Fruit fly (Drosophila melanogaster) whole organism, prepupa: Measurements from ENCODE around the gene Pss.

Experiments
- Blimp-1 ChIP-seq: fragments of 200-800 bp; sonication (Bioruptor generic); optimal IDR thresholded peaks from 3 replicates; lab custom pipeline; 2017; ENCODE audit warnings: missing biosample characterization, missing genetic modification characterization, mild to moderate bottlenecking, moderate library complexity, missing genetic modification reagents
- CG10631 ChIP-seq: fragments of 200-800 bp; sonication (Bioruptor generic); optimal IDR thresholded peaks from 2 replicates; lab custom pipeline; 2016; ENCODE audit warnings: missing biosample characterization, missing genetic modification characterization
- CG10669 ChIP-seq: fragments of 200-800 bp; sonication (Bioruptor generic); optimal IDR thresholded peaks from 3 replicates; lab custom pipeline; 2018; ENCODE audit warnings: missing biosample characterization, mild to moderate bottlenecking, missing genetic modification characterization, moderate library complexity
- CG11294 ChIP-seq: fragments of 200-800 bp; sonication (Bioruptor generic); IDR thresholded peaks from 2 replicates; pipeline ENCODE4 v1.3.6; 2022; ENCODE audit warnings: missing biosample characterization, missing genetic modification characterization
- CG11762 ChIP-seq: fragments of 200-800 bp; sonication (Bioruptor generic); optimal IDR thresholded peaks from 3 replicates; lab custom pipeline; 2016; ENCODE audit warnings: missing biosample characterization, missing genetic modification characterization; ENCODE audit not compliant: insufficient read depth
- CG1621 ChIP-seq: fragments of 200-800 bp; sonication (Bioruptor generic); optimal IDR thresholded peaks from 3 replicates; lab custom pipeline; 2018; ENCODE audit warnings: missing biosample characterization, mild to moderate bottlenecking, missing genetic modification characterization
- CG16779 ChIP-seq: fragments of 200-800 bp; sonication (Bioruptor generic); optimal IDR thresholded peaks from 3 replicates; lab custom pipeline; 2017; ENCODE audit warnings: missing biosample characterization, mild to moderate bottlenecking, missing genetic modification characterization
- CG31627 ChIP-seq: fragments of 200-800 bp; sonication (Bioruptor generic); optimal IDR thresholded peaks from 3 replicates; lab custom pipeline; 2016; ENCODE audit warnings: missing biosample characterization, missing genetic modification characterization
- CG32006 ChIP-seq: fragments of 200-800 bp; sonication (Bioruptor generic); optimal IDR thresholded peaks from 3 replicates; lab custom pipeline; 2017; ENCODE audit warnings: missing biosample characterization, mild to moderate bottlenecking, missing genetic modification characterization
- CG34406 ChIP-seq: fragments of 200-800 bp; sonication (Bioruptor generic); optimal IDR thresholded peaks from 3 replicates; lab custom pipeline; 2016; ENCODE audit warnings: missing biosample characterization, missing genetic modification characterization
- CG3919 ChIP-seq: fragments of 200-800 bp; sonication (Bioruptor generic); optimal IDR thresholded peaks from 3 replicates; lab custom pipeline; 2016; ENCODE audit warnings: missing biosample characterization, missing genetic modification characterization
- CG6163 ChIP-seq: fragments of 200-800 bp; sonication (Bioruptor generic); IDR thresholded peaks from 3 replicates; pipeline ENCODE4 v1.3.6; 2022; ENCODE audit warnings: missing biosample characterization, missing genetic modification characterization
- CG6276 ChIP-seq: fragments of 200-800 bp; sonication (Bioruptor generic); optimal IDR thresholded peaks from 2 replicates; lab custom pipeline; 2017; ENCODE audit warnings: missing biosample characterization, mild to moderate bottlenecking, missing genetic modification characterization
- CG6792 ChIP-seq: fragments of 200-800 bp; sonication (Bioruptor generic); optimal IDR thresholded peaks from 3 replicates; lab custom pipeline; 2016; ENCODE audit warnings: missing biosample characterization, missing genetic modification characterization
- CG7368 ChIP-seq: fragments of 200-800 bp; sonication (Bioruptor generic); optimal IDR thresholded peaks from 3 replicates; lab custom pipeline; 2016; ENCODE audit warnings: missing biosample characterization, missing genetic modification characterization
- CG8319 ChIP-seq: fragments of 200-800 bp; sonication (Bioruptor generic); optimal IDR thresholded peaks from 3 replicates; lab custom pipeline; 2016; ENCODE audit warnings: missing biosample characterization, missing genetic modification characterization
- CG8632 ChIP-seq: fragments of 200-800 bp; sonication (Bioruptor generic); optimal IDR thresholded peaks from 3 replicates; lab custom pipeline; 2016; ENCODE audit warnings: missing biosample characterization, missing genetic modification characterization
- CG9139 ChIP-seq: fragments of 200-800 bp; sonication (Bioruptor generic); optimal IDR thresholded peaks from 3 replicates; lab custom pipeline; 2017; ENCODE audit warnings: missing biosample characterization, mild to moderate bottlenecking, missing genetic modification characterization
- Eip75B ChIP-seq: fragments of 200-800 bp; sonication (Bioruptor generic); optimal IDR thresholded peaks from 3 replicates; lab custom pipeline; 2016; ENCODE audit warnings: missing biosample characterization, missing genetic modification characterization
- Eip78C ChIP-seq: fragments of 200-800 bp; sonication (Bioruptor generic); peaks from one replicate; lab custom pipeline; 2016; ENCODE audit warnings: missing biosample characterization, missing genetic modification characterization
- Eip93F ChIP-seq: fragments of 200-800 bp; sonication (Bioruptor generic); optimal IDR thresholded peaks from 2 replicates; lab custom pipeline; 2016; ENCODE audit warnings: missing biosample characterization, mild to moderate bottlenecking, missing genetic modification characterization
- Ets21C ChIP-seq: fragments of 200-800 bp; sonication (Bioruptor generic); optimal IDR thresholded peaks from 3 replicates; lab custom pipeline; 2016; ENCODE audit warnings: missing biosample characterization, missing genetic modification characterization
- Gug ChIP-seq: fragments of 200-800 bp; sonication (Bioruptor generic); IDR thresholded peaks from 2 replicates; pipeline ENCODE4 v1.3.6; 2022; ENCODE audit warnings: missing biosample characterization, missing genetic modification characterization
- Hr38 ChIP-seq: sonication (Bioruptor generic); optimal IDR thresholded peaks from 2 replicates; lab custom pipeline; 2016; ENCODE audit warnings: missing biosample characterization, missing genetic modification characterization
- Hr39 ChIP-seq: fragments of 200-800 bp; sonication (Bioruptor generic); optimal IDR thresholded peaks from 2 replicates; lab custom pipeline; 2016; ENCODE audit warnings: missing biosample characterization, missing genetic modification characterization
- Hr4 ChIP-seq: fragments of 200-800 bp; sonication (Bioruptor generic); optimal IDR thresholded peaks from 3 replicates; lab custom pipeline; 2016; ENCODE audit warnings: missing biosample characterization, missing genetic modification characterization
- Lpt ChIP-seq: fragments of 200-800 bp; sonication (Bioruptor generic); optimal IDR thresholded peaks from 3 replicates; lab custom pipeline; 2016; ENCODE audit warnings: missing biosample characterization, missing genetic modification characterization
- Met ChIP-seq: fragments of 200-800 bp; sonication (Bioruptor generic); optimal IDR thresholded peaks from 3 replicates; lab custom pipeline; 2016; ENCODE audit warnings: missing biosample characterization, missing genetic modification characterization
- Sox102F ChIP-seq: fragments of 200-800 bp; sonication (Bioruptor generic); optimal IDR thresholded peaks from 2 replicates; lab custom pipeline; 2016; ENCODE audit warnings: missing biosample characterization, mild to moderate bottlenecking, missing genetic modification characterization
- Sox14 ChIP-seq: fragments of 200-800 bp; sonication (Bioruptor generic); optimal IDR thresholded peaks from 3 replicates; lab custom pipeline; 2016; ENCODE audit warnings: missing biosample characterization, missing genetic modification characterization
- Sox15 ChIP-seq: fragments of 200-800 bp; sonication (Bioruptor generic); optimal IDR thresholded peaks from 3 replicates; lab custom pipeline; 2016; ENCODE audit warnings: missing biosample characterization, missing genetic modification characterization
- achi ChIP-seq: fragments of 200-800 bp; sonication (Bioruptor generic); optimal IDR thresholded peaks from 3 replicates; lab custom pipeline; 2016; ENCODE audit warnings: missing biosample characterization, missing genetic modification characterization
- acj6 ChIP-seq: fragments of 200-800 bp; sonication (Bioruptor generic); optimal IDR thresholded peaks from 3 replicates; lab custom pipeline; 2016; ENCODE audit warnings: missing biosample characterization, missing genetic modification characterization
- cyc ChIP-seq: fragments of 200-800 bp; sonication (Bioruptor generic); optimal IDR thresholded peaks from 3 replicates; lab custom pipeline; 2016; ENCODE audit warnings: missing biosample characterization, missing genetic modification characterization
- dac ChIP-seq: fragments of 200-800 bp; sonication (Bioruptor generic); optimal IDR thresholded peaks from 2 replicates; lab custom pipeline; 2017; ENCODE audit warnings: missing biosample characterization, mild to moderate bottlenecking, missing genetic modification characterization
- dsx ChIP-seq: fragments of 200-800 bp; optimal IDR thresholded peaks from 3 replicates; lab custom pipeline; 2019; ENCODE audit warnings: missing biosample characterization, mild to moderate bottlenecking, missing genetic modification characterization, moderate library complexity; ENCODE audit not compliant: poor library complexity, severe bottlenecking
- eg ChIP-seq: fragments of 200-800 bp; sonication (Bioruptor generic); IDR thresholded peaks from 3 replicates; pipeline ENCODE4 v1.3.6; 2022; ENCODE audit warnings: missing biosample characterization, missing genetic modification characterization
- esn ChIP-seq: fragments of 200-800 bp; sonication (Bioruptor generic); optimal IDR thresholded peaks from 2 replicates; lab custom pipeline; 2016; ENCODE audit warnings: missing biosample characterization, mild to moderate bottlenecking, missing genetic modification characterization, moderate library complexity
- fd85E ChIP-seq: fragments of 200-800 bp; sonication (Bioruptor generic); optimal IDR thresholded peaks from 3 replicates; lab custom pipeline; 2016; ENCODE audit warnings: missing biosample characterization, missing genetic modification characterization
- lz ChIP-seq: fragments of 200-800 bp; sonication (Bioruptor generic); optimal IDR thresholded peaks from 3 replicates; lab custom pipeline; 2016; ENCODE audit warnings: missing biosample characterization, missing genetic modification characterization
- net ChIP-seq: fragments of 200-800 bp; sonication (Bioruptor generic); optimal IDR thresholded peaks from 3 replicates; lab custom pipeline; 2016; ENCODE audit warnings: missing biosample characterization, missing genetic modification characterization
- pdm3 ChIP-seq: fragments of 200-800 bp; sonication (Bioruptor generic); optimal IDR thresholded peaks from 3 replicates; lab custom pipeline; 2016; ENCODE audit warnings: missing biosample characterization, missing genetic modification characterization
- salr ChIP-seq, 2 experiments: fragments of 200-800 bp; sonication (Bioruptor generic); optimal IDR thresholded peaks; 3 replicates each; lab custom pipeline; 2016 to 2018; ENCODE audit warnings: missing biosample characterization in 2 of 2, missing genetic modification characterization in 2 of 2, mild to moderate bottlenecking in 1 of 2
- spab ChIP-seq: fragments of 200-800 bp; sonication (Bioruptor generic); optimal IDR thresholded peaks from 2 replicates; lab custom pipeline; 2017; ENCODE audit warnings: missing biosample characterization, mild to moderate bottlenecking, missing genetic modification characterization, missing genetic modification reagents
- ss ChIP-seq, 2 experiments: fragments of 200-800 bp; sonication (Bioruptor generic); optimal IDR thresholded peaks; 2 replicates in 1 of 2; 3 replicates in 1 of 2; lab custom pipeline; 2017 to 2018; ENCODE audit warnings: mild to moderate bottlenecking in 2 of 2, missing biosample characterization in 2 of 2, missing genetic modification characterization in 2 of 2, moderate library complexity in 1 of 2
- svp ChIP-seq: fragments of 200-800 bp; sonication (Bioruptor generic); peaks from one replicate; lab custom pipeline; 2016; ENCODE audit warnings: missing biosample characterization, missing genetic modification characterization
- vri ChIP-seq: fragments of 200-800 bp; sonication (Bioruptor generic); optimal IDR thresholded peaks from 3 replicates; lab custom pipeline; 2016; ENCODE audit warnings: missing biosample characterization, mild to moderate bottlenecking, missing genetic modification characterization

Gene Pss

dm6 chr3L:20518805-20519503 lies 7.0 kb downstream of the Pss start, which contains the start of gene BNIP3 (continued):
- no peak for TF ChIP-seq Met (GFP tag; lab: Kevin White, UChicago)

dm6 chr3L:20517897-20518804 lies 7.8 kb downstream of the Pss start:
- TF ChIP-seq Sox102F = peak; percentile 20
- peak; percentile 34 for TF ChIP-seq CG16779 (tag; lab: Kevin White, UChicago)
- TF ChIP-seq CG11762 = no peak
- no peak for TF ChIP-seq cyc (GFP tag; lab: Kevin White, UChicago)
- TF ChIP-seq dsx (GFP tag; lab: Kevin White, UChicago) = peak; percentile 59
- TF ChIP-seq Sox14 (GFP tag; lab: Kevin White, UChicago) = peak; percentile 95
- TF ChIP-seq CG8632 (GFP tag; lab: Kevin White, UChicago) = peak; percentile 38
- peak; percentile 55 for TF ChIP-seq Hr39 (GFP tag; lab: Kevin White, UChicago)
- TF ChIP-seq svp = peak; percentile 88
- TF ChIP-seq CG6792 (GFP tag; lab: Kevin White, UChicago) = no peak
- TF ChIP-seq ss (GFP tag; optimal IDR thresholded peaks at IDR 0.05; lab: Kevin White, UChicago) = peak; percentile 73 to 78
- TF ChIP-seq net (GFP tag; lab: Kevin White, UChicago) = peak; percentile 17
- TF ChIP-seq Hr4 (GFP tag; lab: Kevin White, UChicago) = peak; percentile 59
- no peak for TF ChIP-seq Ets21C (GFP tag; lab: Kevin White, UChicago)
- TF ChIP-seq acj6 (GFP tag; lab: Kevin White, UChicago) = peak; percentile 10
- TF ChIP-seq CG1621 = peak; percentile 47
- TF ChIP-seq CG7368 (GFP tag; lab: Kevin White, UChicago) = peak; percentile 20
- peak; percentile 22 for TF ChIP-seq achi
- TF ChIP-seq CG8319 (GFP tag; lab: Kevin White, UChicago) = no peak
- peak; percentile 70 for TF ChIP-seq CG9139
- TF ChIP-seq Blimp-1 (GFP tag; lab: Kevin White, UChicago) = peak; percentile 13
- TF ChIP-seq CG6276 (GFP tag; lab: Kevin White, UChicago) = peak; percentile 41
- TF ChIP-seq salr (GFP tag; optimal IDR thresholded peaks at IDR 0.05; lab: Kevin White, UChicago) = peak in 1 of 2 experiments; percentile 41
- TF ChIP-seq dac (GFP tag; lab: Kevin White, UChicago) = no peak
- peak; percentile 46 for TF ChIP-seq CG31627 (GFP tag; lab: Kevin White, UChicago)
- peak; percentile 37; the same call in 1 of the 3 replicates for TF ChIP-seq eg (GFP tag; lab: Robert Waterston, UW)
- peak; percentile 26 for TF ChIP-seq CG3919 (GFP tag; lab: Kevin White, UChicago)
- no peak for TF ChIP-seq Hr38
- TF ChIP-seq CG34406 (GFP tag; lab: Kevin White, UChicago) = no peak
- TF ChIP-seq Eip93F (GFP tag; lab: Kevin White, UChicago) = no peak
- peak; percentile 81 for TF ChIP-seq Eip78C (GFP tag; lab: Kevin White, UChicago)
- no peak for TF ChIP-seq CG11294
- peak; percentile 88 for TF ChIP-seq CG6163 (GFP tag; lab: Robert Waterston, UW)
- peak; percentile 52 for TF ChIP-seq spab (GFP tag; lab: Kevin White, UChicago)
- TF ChIP-seq esn (GFP tag; lab: Kevin White, UChicago) = peak; percentile 58
- TF ChIP-seq CG10631 (GFP tag; lab: Kevin White, UChicago) = peak; percentile 21
- no peak for TF ChIP-seq fd85E (GFP tag; lab: Kevin White, UChicago)
- no peak for TF ChIP-seq Sox15 (GFP tag; lab: Kevin White, UChicago)
- peak; percentile 47 for TF ChIP-seq vri
- TF ChIP-seq CG32006 = peak; percentile 33
- peak; percentile 5 for TF ChIP-seq CG10669 (GFP tag; lab: Kevin White, UChicago)
- TF ChIP-seq Lpt = peak; percentile 41
- no peak for TF ChIP-seq Gug (GFP tag; lab: Robert Waterston, UW)
- peak; percentile 14 for TF ChIP-seq Eip75B
- TF ChIP-seq lz = peak; percentile 48
- TF ChIP-seq pdm3 (GFP tag; lab: Kevin White, UChicago) = peak; percentile 36
